Worm (Caenorhabditis elegans) whole organism, L4/young adult: Measurements from ENCODE around the gene yap-1.

ENCODE experiments used
- W03F9.2 ChIP-seq: fragments of 150-350 bp; optimal IDR thresholded peaks from 2 replicates; lab custom pipeline; 2014; ENCODE audit warnings: missing biosample characterization, missing genetic modification characterization
- him-1 ChIP-seq: sonication (generic microtip); optimal IDR thresholded peaks from 2 replicates; lab custom pipeline; 2016; ENCODE audit warnings: missing genotype, missing genetic modification reagents, missing genetic modification characterization, missing compliant biosample characterization

DNA sequence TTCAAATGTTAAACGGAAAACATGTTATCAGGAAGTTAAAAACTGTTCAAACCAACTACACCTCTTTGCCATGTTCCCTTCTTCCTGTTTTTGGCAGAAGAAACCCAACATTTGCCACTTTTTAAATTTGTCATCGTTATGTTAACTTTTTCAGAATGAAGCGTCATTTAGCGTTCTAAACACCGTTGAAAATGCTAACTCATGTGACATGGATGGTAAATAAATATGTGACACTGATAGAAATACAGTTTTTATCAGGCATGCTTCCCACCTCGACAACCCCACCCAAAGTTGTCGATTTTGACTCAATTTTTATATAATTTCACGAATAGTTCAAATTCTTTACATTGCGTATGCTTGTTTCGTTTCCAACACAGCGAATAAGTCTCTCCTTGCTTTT, 4.4 kb upstream of the yap-1 start:
- no peak for TF ChIP-seq him-1 (tag; lab: Kevin White, UChicago)
- TF ChIP-seq W03F9.2 (tag; lab: Kevin White, UChicago) = no peak
